Worm (Caenorhabditis elegans) whole organism, midembryonic: ENCODE data around the gene csp-1.

Experiments
- T22C8.4 ChIP-seq: fragments of 200-800 bp; sonication (Bioruptor generic); IDR thresholded peaks from 2 replicates; pipeline ENCODE4 v1.3.6; 2022; ENCODE audit warnings: missing genetic modification characterization, missing compliant biosample characterization
- cog-1 ChIP-seq: sonication (generic microtip); optimal IDR thresholded peaks from 2 replicates; lab custom pipeline; 2016; ENCODE audit warnings: missing genetic modification characterization, missing compliant biosample characterization
- flt-1 ChIP-seq: fragments of 200-800 bp; sonication (Bioruptor generic); IDR thresholded peaks from 2 replicates; pipeline ENCODE4 v1.3.6; 2022; ENCODE audit warnings: missing genetic modification characterization, missing compliant biosample characterization
- klf-2 ChIP-seq: fragments of 200-800 bp; sonication (Bioruptor generic); conservative IDR thresholded peaks from 2 replicates; pipeline ENCODE4 v1.3.6; 2022; ENCODE audit warnings: missing genetic modification reagents, missing genetic modification characterization, missing compliant biosample characterization
- med-1 ChIP-seq: sonication (generic microtip); optimal IDR thresholded peaks from 2 replicates; lab custom pipeline; 2017; ENCODE audit warnings: missing genetic modification characterization, mild to moderate bottlenecking, missing compliant biosample characterization, antibody characterized with exemption, missing genetic modification reagents; ENCODE audit not compliant: insufficient read depth
- ref-1 ChIP-seq: fragments of 200-800 bp; sonication (Bioruptor generic); conservative IDR thresholded peaks from 2 replicates; pipeline ENCODE4 v1.3.6; 2022; ENCODE audit warnings: missing genetic modification reagents, missing genetic modification characterization, missing compliant biosample characterization
- tab-1 ChIP-seq: fragments of 200-800 bp; sonication (Bioruptor generic); IDR thresholded peaks from 2 replicates; pipeline ENCODE4 v1.3.6; 2022; ENCODE audit warnings: missing genetic modification characterization, missing compliant biosample characterization
- ztf-23 ChIP-seq: fragments of 200-800 bp; sonication (Bioruptor generic); IDR thresholded peaks from 2 replicates; pipeline ENCODE4 v1.3.6; 2022; ENCODE audit warnings: missing genetic modification reagents, missing genetic modification characterization, missing compliant biosample characterization
- ztf-29 ChIP-seq: fragments of 200-800 bp; sonication (Bioruptor generic); IDR thresholded peaks from 2 replicates; pipeline ENCODE4 v1.3.6; 2022; ENCODE audit warnings: missing genetic modification reagents, missing genetic modification characterization, missing compliant biosample characterization

csp-1 gene

DNA sequence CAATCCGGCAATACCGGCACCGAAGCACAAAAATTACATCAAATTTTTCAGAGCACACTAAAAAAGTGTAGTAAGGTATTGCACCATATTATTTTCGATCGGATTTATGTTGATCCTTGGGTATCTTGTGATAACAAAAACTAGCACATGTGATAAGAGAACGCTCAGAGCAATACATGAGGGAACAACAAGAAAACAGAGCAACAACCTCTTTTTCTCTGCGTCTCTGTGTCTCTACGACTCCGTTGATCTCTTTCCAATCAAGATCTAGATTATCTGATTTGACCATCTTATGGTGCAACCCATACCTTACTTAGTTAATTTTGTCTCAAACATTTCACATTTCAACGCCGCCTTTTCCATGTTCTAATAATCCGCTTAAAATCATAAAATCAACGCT, 31.2 kb downstream of the csp-1 start, which contains the start of gene tag-10:
Gene tag-10 (plus strand): TSS at position 347 of the 400 bp plus-strand sequence.
- TF ChIP-seq flt-1, result no peak
- no peak for TF ChIP-seq T22C8.4 (GFP tag; lab: Robert Waterston, UW)
- no peak for TF ChIP-seq klf-2 (GFP tag; lab: Robert Waterston, UW)
- no peak for TF ChIP-seq ztf-23
- TF ChIP-seq med-1 (GFP tag; lab: Kevin White, UChicago), result no peak
- TF ChIP-seq tab-1 (GFP tag; lab: Robert Waterston, UW), result no peak
- TF ChIP-seq ref-1 (GFP tag; lab: Robert Waterston, UW), result no peak
- TF ChIP-seq cog-1 (tag; lab: Kevin White, UChicago), result no peak
- TF ChIP-seq ztf-29 (GFP tag; lab: Robert Waterston, UW), result no peak

- TF ChIP-seq ref-1 (GFP tag; lab: Robert Waterston, UW), result no peak
- no peak for TF ChIP-seq ztf-29 (GFP tag; lab: Robert Waterston, UW)
- no peak for TF ChIP-seq ztf-23
- no peak for TF ChIP-seq klf-2 (GFP tag; lab: Robert Waterston, UW)
Observed at ce11 chrII:13636596-13636995, 35.6 kb downstream of the csp-1 start.

- TF ChIP-seq cog-1 (tag; lab: Kevin White, UChicago), result no peak
- TF ChIP-seq ztf-29 (GFP tag; lab: Robert Waterston, UW), result no peak
- no peak for TF ChIP-seq klf-2 (GFP tag; lab: Robert Waterston, UW)
- TF ChIP-seq T22C8.4 (GFP tag; lab: Robert Waterston, UW), result no peak
- no peak for TF ChIP-seq tab-1 (GFP tag; lab: Robert Waterston, UW)
- TF ChIP-seq flt-1, result no peak
- TF ChIP-seq med-1 (GFP tag; lab: Kevin White, UChicago), result no peak
Observed at ce11 chrII:13637464-13637863, 36.5 kb downstream of the csp-1 start.

ce11 chrII:13637941-13638489, 37.0 kb downstream of the csp-1 start, which contains the start of gene phdh-1:
Gene phdh-1 (minus strand): TSS chrII:13638480.
- TF ChIP-seq T22C8.4 (GFP tag; lab: Robert Waterston, UW) (no peak), flt-1 (no peak), klf-2 (GFP tag; lab: Robert Waterston, UW) (no peak)

DNA sequence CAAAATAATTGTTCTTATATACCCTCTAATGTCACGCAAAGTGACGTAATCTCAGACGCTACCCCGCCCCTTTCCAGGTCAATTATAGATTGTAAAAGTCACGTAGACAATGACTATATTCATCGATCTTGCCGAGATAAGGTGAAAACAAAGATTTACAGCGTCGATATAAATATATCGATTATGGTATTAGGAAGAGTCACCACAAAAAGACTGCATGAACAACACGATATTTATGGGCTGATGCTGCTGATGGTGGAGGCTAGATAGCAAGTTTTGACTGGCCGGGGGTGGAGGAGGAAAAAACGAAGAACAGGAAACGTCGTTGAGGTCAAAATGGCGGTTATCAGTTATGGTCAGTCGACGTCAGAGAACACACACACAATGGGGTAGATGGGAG, 37.6 kb downstream of the csp-1 start:
- TF ChIP-seq tab-1 (GFP tag; lab: Robert Waterston, UW), result no peak
- TF ChIP-seq ztf-29 (GFP tag; lab: Robert Waterston, UW), result no peak
- no peak for TF ChIP-seq ztf-23

- no peak for TF ChIP-seq tab-1 (GFP tag; lab: Robert Waterston, UW)
- no peak for TF ChIP-seq cog-1 (tag; lab: Kevin White, UChicago)
- no peak for TF ChIP-seq ztf-23
- TF ChIP-seq ref-1 (GFP tag; lab: Robert Waterston, UW), result no peak
- TF ChIP-seq ztf-29 (GFP tag; lab: Robert Waterston, UW), result no peak
- no peak for TF ChIP-seq klf-2 (GFP tag; lab: Robert Waterston, UW)
- no peak for TF ChIP-seq med-1 (GFP tag; lab: Kevin White, UChicago)
- TF ChIP-seq T22C8.4 (GFP tag; lab: Robert Waterston, UW), result no peak
- no peak for TF ChIP-seq flt-1
Observed at ce11 chrII:13640210-13640609, 39.2 kb downstream of the csp-1 start.

DNA sequence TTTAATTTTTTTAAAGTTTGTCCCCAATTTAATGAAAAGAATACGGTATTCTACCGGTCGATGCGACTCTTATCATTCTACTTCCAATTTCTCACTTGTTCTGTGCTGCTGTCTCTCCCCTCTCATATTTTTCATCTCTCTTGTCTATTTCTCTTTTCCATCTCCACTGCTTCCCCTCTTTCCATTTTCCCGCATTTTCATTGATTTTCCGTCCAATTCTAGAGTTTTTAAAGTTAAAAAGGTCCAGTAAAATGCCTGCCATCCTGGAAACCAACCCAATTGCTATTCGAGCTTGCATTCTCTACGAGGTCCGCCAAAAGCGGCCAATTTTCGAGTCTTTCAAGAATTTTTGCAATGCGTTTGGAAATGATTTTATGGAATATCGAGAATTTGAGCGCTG, 40.3 kb downstream of the csp-1 start, which contains the start of gene fbxa-167:
Gene fbxa-167 (plus strand): TSS at position 179 of the 400 bp plus-strand sequence.
- TF ChIP-seq klf-2 (GFP tag; lab: Robert Waterston, UW) (no peak), tab-1 (GFP tag; lab: Robert Waterston, UW) (no peak), ref-1 (GFP tag; lab: Robert Waterston, UW) (no peak), ztf-29 (GFP tag; lab: Robert Waterston, UW) (no peak), T22C8.4 (GFP tag; lab: Robert Waterston, UW) (no peak), cog-1 (tag; lab: Kevin White, UChicago) (no peak), flt-1 (no peak)

DNA sequence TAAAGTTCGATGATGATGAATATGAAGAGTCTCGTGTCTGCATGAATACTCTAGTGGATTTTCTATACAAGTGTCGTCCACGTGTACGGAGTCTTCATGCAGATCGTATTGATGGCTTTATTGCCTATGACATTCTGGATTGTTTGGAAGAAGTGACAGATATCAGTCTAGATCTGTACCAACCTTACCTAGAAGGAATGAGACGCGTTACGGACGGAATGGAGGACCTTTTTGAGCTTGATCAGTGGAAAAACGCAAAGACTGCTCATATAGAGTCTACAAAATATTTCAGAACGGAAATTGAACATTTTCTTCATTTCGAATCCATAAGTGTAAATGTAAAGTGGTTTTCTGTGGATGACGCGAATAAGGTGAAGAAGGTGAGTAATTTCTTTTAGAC, 47.2 kb downstream of the csp-1 start, which contains the start of gene fbxa-169:
Gene fbxa-169 (plus strand): TSS at position 301 of the 400 bp plus-strand sequence.
- TF ChIP-seq ztf-29 (GFP tag; lab: Robert Waterston, UW) (no peak), klf-2 (GFP tag; lab: Robert Waterston, UW) (no peak), cog-1 (tag; lab: Kevin White, UChicago) (no peak), tab-1 (GFP tag; lab: Robert Waterston, UW) (no peak), ref-1 (GFP tag; lab: Robert Waterston, UW) (no peak), flt-1 (no peak), med-1 (GFP tag; lab: Kevin White, UChicago) (no peak), T22C8.4 (GFP tag; lab: Robert Waterston, UW) (no peak), ztf-23 (no peak)
